Worm (Caenorhabditis elegans): ENCODE results near the gene Y45G5AM.9.

Y45G5AM.9 gene

DNA sequence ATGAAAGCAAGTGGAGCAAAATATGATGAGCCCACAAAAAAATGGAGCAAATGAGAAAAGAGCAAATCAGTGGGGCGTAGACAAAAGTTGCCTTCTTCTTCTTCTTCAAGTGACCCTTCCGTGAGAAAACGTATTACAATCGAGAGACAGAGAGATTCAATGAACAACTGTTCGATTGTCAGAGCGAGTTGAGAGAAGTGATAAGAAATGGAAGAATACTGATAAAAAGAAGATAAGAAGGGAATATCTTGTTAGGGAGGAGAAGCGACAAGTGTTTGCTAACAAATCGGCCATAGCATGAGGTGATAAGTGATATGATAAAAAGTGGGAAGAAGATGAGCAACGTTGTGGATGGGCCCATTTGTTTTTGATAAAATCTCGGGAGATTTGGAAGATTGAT, 37.1 kb downstream of the Y45G5AM.9 start (continued):
- TF ChIP-seq lin-13 (GFP tag; optimal IDR thresholded peaks at IDR 0.05) = no peak
- TF ChIP-seq aly-2 (tag; optimal IDR thresholded peaks at IDR 0.05) = no peak

DNA sequence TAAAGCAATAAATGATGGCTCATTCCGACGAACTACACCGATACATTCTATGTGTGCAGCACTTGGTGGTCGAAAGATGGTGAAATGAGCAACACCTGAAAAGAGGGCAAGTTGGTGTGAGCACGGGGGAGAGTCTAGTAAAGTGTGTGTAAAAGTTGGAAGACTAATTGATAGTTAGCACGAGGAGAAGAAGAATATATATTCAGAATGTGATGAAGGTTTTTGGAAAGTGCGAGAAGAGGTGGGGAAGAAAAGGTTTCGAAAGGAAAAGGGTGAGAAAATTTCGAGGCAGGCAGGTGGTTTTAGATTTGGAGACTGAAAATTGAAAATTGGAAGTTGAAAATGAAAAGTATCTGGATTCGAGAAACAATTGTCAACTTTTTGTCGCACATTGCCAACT, 42.2 kb downstream of the Y45G5AM.9 start, which contains the start of gene Y45G5AM.6:
Gene Y45G5AM.6 (minus strand): TSS at position 101 of the 400 bp plus-strand sequence.
- TF ChIP-seq blmp-1 (tag; optimal IDR thresholded peaks at IDR 0.05; ENCODE audit: insufficient read depth) (no peak), fos-1 (tag; optimal IDR thresholded peaks at IDR 0.05) (no peak), ceh-82 (tag; optimal IDR thresholded peaks at IDR 0.05) (no peak), aly-2 (tag; optimal IDR thresholded peaks at IDR 0.05) (no peak), ceh-16 (tag; optimal IDR thresholded peaks at IDR 0.05) (no peak), ama-1 (optimal IDR thresholded peaks at IDR 0.05) (no peak), mab-5 (tag; optimal IDR thresholded peaks at IDR 0.05) (no peak), crh-2 (tag; optimal IDR thresholded peaks at IDR 0.05) (no peak), nhr-237 (tag; optimal IDR thresholded peaks at IDR 0.05) (no peak), Y55F3AM.14 (GFP tag; optimal IDR thresholded peaks at IDR 0.05) (no peak), sma-9 (GFP tag; optimal IDR thresholded peaks at IDR 0.05) (no peak), sma-9 (tag; optimal IDR thresholded peaks at IDR 0.05) (no peak), sma-3 (GFP tag; optimal IDR thresholded peaks at IDR 0.05) (no peak), unc-55 (GFP tag; optimal IDR thresholded peaks at IDR 0.05) (no peak), zag-1 (tag; optimal IDR thresholded peaks at IDR 0.05) (no peak), ztf-11 (tag; optimal IDR thresholded peaks at IDR 0.05) (no peak), lsy-2 (tag; optimal IDR thresholded peaks at IDR 0.05) (no peak), lin-13 (GFP tag; optimal IDR thresholded peaks at IDR 0.05) (no peak)

DNA sequence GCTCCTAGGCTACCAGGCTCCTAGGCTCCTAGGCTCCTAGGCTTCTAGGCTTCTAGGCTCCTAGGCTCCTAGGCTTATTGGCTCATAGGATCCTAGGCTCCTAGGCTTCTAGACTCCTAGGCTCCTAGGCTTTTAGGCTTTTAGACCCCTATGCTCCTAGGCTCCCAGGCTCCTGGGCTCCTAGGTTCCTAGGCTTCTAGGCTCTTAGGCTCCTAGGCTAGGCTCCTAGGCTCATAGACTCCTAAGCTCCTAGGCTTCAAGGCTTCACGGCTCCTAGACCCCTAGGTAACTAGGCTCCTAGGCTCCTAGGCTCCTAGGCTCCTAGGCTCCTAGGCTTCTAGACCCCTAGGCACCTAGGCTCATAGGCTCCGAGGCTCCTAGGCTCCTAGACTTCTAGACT, 43.0 kb downstream of the Y45G5AM.9 start:
- no peak for TF ChIP-seq nhr-6 (tag; optimal IDR thresholded peaks at IDR 0.05)
- TF ChIP-seq blmp-1 (tag; optimal IDR thresholded peaks at IDR 0.05; ENCODE audit: insufficient read depth) = no peak
- no peak for TF ChIP-seq nhr-11 (tag; optimal IDR thresholded peaks at IDR 0.05)
- no peak for TF ChIP-seq unc-55 (GFP tag; optimal IDR thresholded peaks at IDR 0.05)
- TF ChIP-seq nhr-25 (tag; optimal IDR thresholded peaks at IDR 0.05) = no peak
- no peak for TF ChIP-seq ceh-82 (tag; optimal IDR thresholded peaks at IDR 0.05)
- no peak for TF ChIP-seq C34F6.9 (tag; optimal IDR thresholded peaks at IDR 0.05)
- TF ChIP-seq elt-3 (tag; optimal IDR thresholded peaks at IDR 0.05) = no peak
- TF ChIP-seq nhr-77 (tag; optimal IDR thresholded peaks at IDR 0.05) = no peak
- TF ChIP-seq nhr-21 (tag; optimal IDR thresholded peaks at IDR 0.05) = no peak
- TF ChIP-seq aly-2 (tag; optimal IDR thresholded peaks at IDR 0.05) = no peak

ce11 chrV:4144205-4144604, 50.2 kb downstream of the Y45G5AM.9 start, which contains the start of gene Y45G5AL.1:
Y45G5AL.1 (plus strand) TSS chrV:4144505.
- TF ChIP-seq blmp-1 (tag; optimal IDR thresholded peaks at IDR 0.05; ENCODE audit: insufficient read depth) (no peak), nhr-11 (tag; optimal IDR thresholded peaks at IDR 0.05) (no peak), nhr-237 (tag; optimal IDR thresholded peaks at IDR 0.05) (no peak), nhr-23 (tag; optimal IDR thresholded peaks at IDR 0.05) (no peak), sma-9 (GFP tag; optimal IDR thresholded peaks at IDR 0.05) (no peak), sma-9 (tag; optimal IDR thresholded peaks at IDR 0.05) (no peak), nhr-77 (tag; optimal IDR thresholded peaks at IDR 0.05) (no peak), R02D3.7 (tag; optimal IDR thresholded peaks at IDR 0.05) (no peak), unc-62 (GFP tag; optimal IDR thresholded peaks at IDR 0.05) (no peak)

- TF ChIP-seq elt-1 (tag; optimal IDR thresholded peaks at IDR 0.05) (no peak), sem-4 (tag; optimal IDR thresholded peaks at IDR 0.05) (peak; percentile 73), ama-1 (optimal IDR thresholded peaks at IDR 0.05) (no peak), crh-2 (tag; optimal IDR thresholded peaks at IDR 0.05) (peak; percentile 87), dmd-4 (tag; optimal IDR thresholded peaks at IDR 0.05) (no peak), lsy-2 (tag; optimal IDR thresholded peaks at IDR 0.05) (peak; percentile 53 to 90), nhr-21 (tag; optimal IDR thresholded peaks at IDR 0.05) (peak; percentile 72), nhr-10 (tag; optimal IDR thresholded peaks at IDR 0.05) (no peak), gmeb-1 (tag; optimal IDR thresholded peaks at IDR 0.05) (peak; percentile 78), nhr-12 (tag; optimal IDR thresholded peaks at IDR 0.05) (no peak), sma-9 (GFP tag; optimal IDR thresholded peaks at IDR 0.05) (peak; percentile 89), sma-9 (tag; optimal IDR thresholded peaks at IDR 0.05) (no peak), mab-5 (tag; optimal IDR thresholded peaks at IDR 0.05) (peak; percentile 82), lin-39 (tag; optimal IDR thresholded peaks at IDR 0.05) (no peak), mdl-1 (tag; optimal IDR thresholded peaks at IDR 0.05) (peak in 1 of 2 experiments; percentile 33), lin-13 (GFP tag; optimal IDR thresholded peaks at IDR 0.05) (peak; percentile 78), lin-11 (tag; optimal IDR thresholded peaks at IDR 0.05) (peak; percentile 38), unc-62 (GFP tag; optimal IDR thresholded peaks at IDR 0.05) (no peak), nhr-23 (tag; optimal IDR thresholded peaks at IDR 0.05) (no peak), peb-1 (tag; optimal IDR thresholded peaks at IDR 0.05) (no peak), blmp-1 (tag; optimal IDR thresholded peaks at IDR 0.05; ENCODE audit: insufficient read depth) (peak; percentile 27), zag-1 (tag; optimal IDR thresholded peaks at IDR 0.05) (peak; percentile 40), ZK546.5 (tag; optimal IDR thresholded peaks at IDR 0.05) (no peak), ceh-16 (tag; optimal IDR thresholded peaks at IDR 0.05) (no peak), aly-2 (tag; optimal IDR thresholded peaks at IDR 0.05) (no peak), ztf-11 (tag; optimal IDR thresholded peaks at IDR 0.05) (no peak), unc-39 (tag; optimal IDR thresholded peaks at IDR 0.05) (no peak), F13H6.1 (tag; optimal IDR thresholded peaks at IDR 0.05) (peak; percentile 76), nhr-25 (tag; optimal IDR thresholded peaks at IDR 0.05) (peak; percentile 91), Y55F3AM.14 (GFP tag; optimal IDR thresholded peaks at IDR 0.05) (peak; percentile 69), nhr-129 (tag; optimal IDR thresholded peaks at IDR 0.05) (peak; percentile 60), egl-27 (tag; optimal IDR thresholded peaks at IDR 0.05) (peak; percentile 54)
Measured at ce11 chrV:4143034-4143433, 51.4 kb downstream of the Y45G5AM.9 start.

Data from whole organism, L2 larva.